Worm (Caenorhabditis elegans): ENCODE results near the gene him-10.
A peak's percentile ranks its signal among the peaks of the same experiment; 100 is the strongest.

Gene him-10

DNA sequence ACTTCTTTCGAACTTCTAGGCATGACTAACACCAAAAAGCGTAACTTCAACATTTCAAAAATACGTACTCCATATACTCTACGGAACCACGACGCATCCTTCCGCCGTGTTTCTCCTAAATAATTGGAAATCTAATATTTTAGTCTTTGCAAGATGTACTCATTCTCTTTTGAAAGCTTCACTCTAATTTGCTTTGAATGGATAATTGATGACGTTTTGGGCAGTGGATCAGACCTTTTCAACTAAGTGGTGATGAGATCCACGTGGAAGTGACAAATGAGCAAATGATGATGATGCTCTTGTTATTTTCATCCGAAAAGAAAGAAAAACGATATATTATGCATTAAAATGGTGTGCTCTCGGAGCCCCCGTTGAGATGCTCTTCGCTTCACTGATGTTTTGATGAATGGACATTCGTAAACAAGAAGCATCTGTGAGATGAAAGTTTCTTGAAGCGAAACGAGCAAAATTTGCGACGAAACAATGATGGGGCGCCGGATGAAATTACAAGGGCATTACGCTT is 21.5 kb downstream of the him-10 start:
- TF ChIP-seq ceh-16 (tag; optimal IDR thresholded peaks at IDR 0.05) (no peak), nhr-25 (tag; optimal IDR thresholded peaks at IDR 0.05) (no peak), eor-1 (tag; optimal IDR thresholded peaks at IDR 0.05) (no peak), unc-62 (GFP tag; optimal IDR thresholded peaks at IDR 0.05) (no peak), ceh-9 (tag; optimal IDR thresholded peaks at IDR 0.05) (no peak), snpc-4 (tag; optimal IDR thresholded peaks at IDR 0.05) (no peak), ztf-4 (tag; optimal IDR thresholded peaks at IDR 0.05) (no peak), egl-5 (tag; optimal IDR thresholded peaks at IDR 0.05) (no peak), fkh-10 (GFP tag; optimal IDR thresholded peaks at IDR 0.05) (no peak), lsy-12 (tag; optimal IDR thresholded peaks at IDR 0.05) (no peak), elt-3 (tag; optimal IDR thresholded peaks at IDR 0.05) (no peak), lin-39 (tag; optimal IDR thresholded peaks at IDR 0.05) (no peak), R02D3.7 (tag; optimal IDR thresholded peaks at IDR 0.05) (no peak), aly-2 (tag; optimal IDR thresholded peaks at IDR 0.05) (no peak), pha-4 (tag; optimal IDR thresholded peaks at IDR 0.05) (no peak)

DNA sequence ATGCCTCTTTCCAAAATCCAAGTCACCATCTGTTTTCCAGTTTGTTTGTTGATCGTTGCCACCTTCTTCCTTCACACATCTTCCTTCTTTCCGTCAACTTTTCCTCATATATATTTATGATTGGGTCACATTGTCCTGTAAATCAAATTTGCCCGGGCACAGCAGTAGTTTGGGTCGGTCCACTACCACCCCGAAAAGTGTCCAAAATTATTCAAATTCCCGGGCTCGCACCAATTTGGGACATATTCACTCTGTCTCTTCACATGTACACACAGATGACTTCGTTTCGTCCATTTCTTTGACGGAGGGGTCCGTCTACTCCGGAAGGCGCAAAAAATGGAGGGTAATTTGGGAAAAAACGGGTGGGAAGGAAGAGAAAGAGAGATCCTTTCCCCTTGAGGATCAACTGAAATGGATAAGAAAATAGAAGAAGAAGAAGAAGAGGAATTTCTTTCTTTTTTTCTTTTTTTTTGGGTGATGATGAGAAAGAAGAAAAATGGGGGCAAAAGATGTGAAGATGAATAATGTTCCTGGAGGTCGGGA is 23.9 kb downstream of the him-10 start:
- TF ChIP-seq nfya-1 (tag; optimal IDR thresholded peaks at IDR 0.05; ENCODE audit: insufficient read depth) (peak; percentile 3), pha-4 (tag; optimal IDR thresholded peaks at IDR 0.05) (no peak)

DNA sequence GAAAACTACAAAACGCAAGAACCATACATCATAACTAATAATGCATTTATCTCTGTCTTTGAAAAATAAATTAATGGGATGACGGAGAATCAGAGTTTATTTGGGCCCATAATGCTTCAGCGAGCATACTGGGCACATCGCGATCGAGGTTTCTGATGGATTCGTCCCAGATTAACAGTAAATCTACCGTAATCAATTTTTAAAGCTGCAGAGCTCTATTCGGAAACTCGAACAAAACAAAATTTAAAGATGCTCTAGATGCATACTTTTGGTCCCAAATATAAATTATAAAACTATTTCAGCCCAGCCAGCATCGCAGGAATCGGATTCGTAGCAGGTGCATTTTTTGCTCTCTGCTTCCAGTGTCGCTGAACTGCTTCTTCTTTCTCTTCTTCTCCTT is 25.0 kb downstream of the him-10 start:
- no peak for TF ChIP-seq skn-1 (tag; optimal IDR thresholded peaks at IDR 0.05)
- no peak for TF ChIP-seq ztf-11 (tag; optimal IDR thresholded peaks at IDR 0.05)
- no peak for TF ChIP-seq ceh-16 (tag; optimal IDR thresholded peaks at IDR 0.05)
- TF ChIP-seq nhr-67 (tag; optimal IDR thresholded peaks at IDR 0.05): no peak
- TF ChIP-seq ceh-28 (tag; optimal IDR thresholded peaks at IDR 0.05): no peak
- TF ChIP-seq nhr-76 (tag; optimal IDR thresholded peaks at IDR 0.05): no peak
- TF ChIP-seq ceh-9 (tag; optimal IDR thresholded peaks at IDR 0.05): no peak
- no peak for TF ChIP-seq mdl-1 (tag; optimal IDR thresholded peaks at IDR 0.05)

DNA sequence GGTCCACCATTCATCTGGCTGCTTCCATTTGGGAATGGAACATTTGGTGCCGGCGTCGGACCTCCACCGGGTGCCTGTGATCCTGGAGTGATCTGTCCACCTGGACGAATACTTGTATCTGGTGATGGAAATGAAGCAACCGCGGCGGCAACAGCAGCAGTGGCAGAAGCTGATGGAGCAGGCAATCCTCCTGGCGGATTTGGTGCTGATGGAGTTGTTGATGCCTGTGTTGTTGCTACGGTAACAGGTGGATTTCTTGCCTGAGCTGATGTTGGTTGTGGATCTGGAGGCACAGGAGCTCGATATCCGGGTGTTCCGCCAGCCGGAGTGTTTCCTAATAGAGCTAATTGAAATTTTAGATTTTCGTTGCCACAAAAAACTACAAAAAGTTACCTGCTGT is 29.4 kb downstream of the him-10 start:
- TF ChIP-seq mdl-1 (tag; optimal IDR thresholded peaks at IDR 0.05) (no peak), zag-1 (tag; optimal IDR thresholded peaks at IDR 0.05) (no peak), ceh-82 (tag; optimal IDR thresholded peaks at IDR 0.05) (no peak), jun-1 (tag; optimal IDR thresholded peaks at IDR 0.05) (no peak), nhr-11 (tag; optimal IDR thresholded peaks at IDR 0.05) (no peak), pha-4 (tag; optimal IDR thresholded peaks at IDR 0.05) (no peak), sea-2 (GFP tag; optimal IDR thresholded peaks at IDR 0.05) (no peak), aly-2 (tag; optimal IDR thresholded peaks at IDR 0.05) (no peak), nhr-237 (tag; optimal IDR thresholded peaks at IDR 0.05) (no peak)

DNA sequence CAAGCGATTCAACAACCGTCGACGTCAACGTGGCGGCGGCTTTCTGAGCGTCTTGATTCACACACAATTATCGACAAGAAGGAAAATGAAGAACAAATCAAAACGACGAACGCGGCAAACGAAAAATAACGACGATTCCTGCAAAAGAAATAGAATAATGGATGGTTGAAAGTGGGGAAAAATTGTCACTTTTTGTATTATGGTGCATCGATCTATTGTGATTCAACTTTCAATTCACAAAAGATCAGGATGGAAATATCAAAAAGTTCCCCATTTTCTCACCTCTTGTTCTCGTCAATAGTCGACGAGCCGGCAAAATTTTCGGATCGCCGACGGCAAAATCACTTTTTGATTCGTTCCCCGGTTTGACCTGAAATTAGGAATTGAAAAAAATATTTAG is 30.3 kb downstream of the him-10 start, which contains the start of the genes R12B2.13 and mdt-15:
R12B2.13 (minus strand) TSS at position 101 of the 400 bp plus-strand sequence.
mdt-15 (minus strand) TSS at position 376 of the 400 bp plus-strand sequence.
- TF ChIP-seq egl-27 (tag; optimal IDR thresholded peaks at IDR 0.05) (no peak), fkh-2 (tag; optimal IDR thresholded peaks at IDR 0.05) (no peak), unc-62 (GFP tag; optimal IDR thresholded peaks at IDR 0.05) (no peak), pqm-1 (tag; optimal IDR thresholded peaks at IDR 0.05) (no peak), skn-1 (tag; optimal IDR thresholded peaks at IDR 0.05) (no peak), nhr-12 (tag; optimal IDR thresholded peaks at IDR 0.05) (no peak), nfya-1 (tag; optimal IDR thresholded peaks at IDR 0.05; ENCODE audit: insufficient read depth) (no peak), lsy-12 (tag; optimal IDR thresholded peaks at IDR 0.05) (no peak), nhr-237 (tag; optimal IDR thresholded peaks at IDR 0.05) (no peak), ztf-4 (tag; optimal IDR thresholded peaks at IDR 0.05) (no peak), elt-2 (tag; optimal IDR thresholded peaks at IDR 0.05) (no peak), daf-12 (tag; optimal IDR thresholded peaks at IDR 0.05) (no peak), R02D3.7 (tag; optimal IDR thresholded peaks at IDR 0.05) (no peak), nhr-28 (tag; optimal IDR thresholded peaks at IDR 0.05) (no peak), ZK546.5 (tag; optimal IDR thresholded peaks at IDR 0.05) (no peak), fos-1 (tag; optimal IDR thresholded peaks at IDR 0.05) (no peak), mml-1 (tag; optimal IDR thresholded peaks at IDR 0.05) (no peak), ceh-16 (tag; optimal IDR thresholded peaks at IDR 0.05) (no peak), nhr-25 (tag; optimal IDR thresholded peaks at IDR 0.05) (no peak)

Measured in whole organism, L3 larva.